Worm (Caenorhabditis elegans) whole organism, late embryonic: ENCODE results near the gene ZK381.62.

Experiments used
- K09A11.1 ChIP-seq: sonication (generic microtip); optimal IDR thresholded peaks from 2 replicates; lab custom pipeline; 2017; ENCODE audit warnings: antibody characterized with exemption, mild to moderate bottlenecking, missing genetic modification characterization, missing compliant biosample characterization; ENCODE audit not compliant: insufficient read depth
- T23F11.4 ChIP-seq: fragments of 200-800 bp; sonication (Bioruptor generic); optimal IDR thresholded peaks from 2 replicates; lab custom pipeline; 2018; ENCODE audit warnings: mild to moderate bottlenecking, missing genetic modification characterization, missing compliant biosample characterization
- ahr-1 ChIP-seq: sonication (generic microtip); optimal IDR thresholded peaks from 2 replicates; lab custom pipeline; 2016; ENCODE audit warnings: missing genetic modification characterization, missing compliant biosample characterization
- ceh-24 ChIP-seq: sonication (generic microtip); optimal IDR thresholded peaks from 2 replicates; lab custom pipeline; 2016; ENCODE audit warnings: mild to moderate bottlenecking, missing genetic modification characterization, missing compliant biosample characterization
- fkh-10 ChIP-seq: fragments of 150-350 bp; optimal IDR thresholded peaks from 2 replicates; lab custom pipeline; 2014; ENCODE audit warnings: missing biosample characterization, missing genetic modification reagents, missing genetic modification characterization
- hlh-13 ChIP-seq: fragments of 200-800 bp; sonication (Bioruptor generic); optimal IDR thresholded peaks from 2 replicates; lab custom pipeline; 2018; ENCODE audit warnings: mild to moderate bottlenecking, missing genetic modification characterization, missing compliant biosample characterization
- hlh-15 ChIP-seq: sonication (generic microtip); optimal IDR thresholded peaks from 2 replicates; lab custom pipeline; 2016; ENCODE audit warnings: missing genetic modification characterization, missing compliant biosample characterization
- lim-6 ChIP-seq: sonication (generic microtip); optimal IDR thresholded peaks from 2 replicates; lab custom pipeline; 2016; ENCODE audit warnings: missing genetic modification characterization, missing compliant biosample characterization
- mec-3 ChIP-seq: sonication (generic microtip); optimal IDR thresholded peaks from 2 replicates; lab custom pipeline; 2016; ENCODE audit warnings: borderline replicate concordance, missing genetic modification characterization, missing compliant biosample characterization
- pha-4 ChIP-seq: fragments of 150-350 bp; optimal IDR thresholded peaks from 2 replicates; lab custom pipeline; 2018; ENCODE audit warnings: missing biosample characterization, missing genetic modification reagents, missing genetic modification characterization
- rnt-1 ChIP-seq: sonication (generic microtip); optimal IDR thresholded peaks from 2 replicates; lab custom pipeline; 2016; ENCODE audit warnings: missing genetic modification characterization, missing compliant biosample characterization

DNA sequence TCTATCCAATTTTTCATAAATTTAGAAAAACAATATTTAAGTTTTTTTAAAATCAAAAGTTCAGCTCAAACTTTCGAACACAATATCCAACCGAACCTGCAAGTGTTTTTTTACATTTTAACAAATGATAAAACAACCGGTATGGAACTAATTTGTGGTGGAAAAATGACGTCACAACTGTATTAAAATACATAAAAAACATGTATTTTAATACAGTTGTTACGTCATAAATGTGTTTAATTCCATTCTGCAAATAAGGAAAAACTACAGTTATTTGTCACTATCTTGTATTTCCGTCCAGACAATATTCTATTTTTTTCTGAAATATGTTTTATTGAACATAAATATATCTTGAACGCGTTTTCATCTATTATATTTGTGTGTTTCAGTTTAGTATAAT lies 41.1 kb upstream of the ZK381.62 start:
- TF ChIP-seq fkh-10 (GFP tag; lab: Kevin White, UChicago) (no peak), ahr-1 (no peak), hlh-15 (no peak), ceh-24 (tag; lab: Kevin White, UChicago) (no peak), hlh-13 (GFP tag; lab: Kevin White, UChicago) (no peak), rnt-1 (no peak), mec-3 (no peak), K09A11.1 (tag; lab: Kevin White, UChicago) (no peak), T23F11.4 (GFP tag; lab: Kevin White, UChicago) (no peak), lim-6 (tag; lab: Kevin White, UChicago) (no peak), pha-4 (tag; lab: Kevin White, UChicago) (no peak)
